Worm (Caenorhabditis elegans) whole organism, L4/young adult: ENCODE data around the gene Y49E10.4.

Source experiments
- W03F9.2 ChIP-seq: fragments of 150-350 bp; optimal IDR thresholded peaks from 2 replicates; lab custom pipeline; 2014; ENCODE audit warnings: missing biosample characterization, missing genetic modification characterization
- him-1 ChIP-seq: sonication (generic microtip); optimal IDR thresholded peaks from 2 replicates; lab custom pipeline; 2016; ENCODE audit warnings: missing genotype, missing genetic modification reagents, missing genetic modification characterization, missing compliant biosample characterization

ce11 chrIII:12359265-12359664 is 24.3 kb downstream of the Y49E10.4 start, which contains the start of gene Y75B8A.34:
- TF ChIP-seq W03F9.2 (no peak), him-1 (tag; lab: Kevin White, UChicago) (no peak)
